Fruit fly (Drosophila melanogaster): ENCODE measurements around the gene CG15818.

Gene CG15818

dm6 chr2L:7401025-7401424 is 9.7 kb upstream of the CG15818 start, which contains the start of gene CG5171:
CG5171 (plus strand) TSS chr2L:7401335.
- no peak for TF ChIP-seq CG12605 (GFP tag; IDR thresholded peaks at IDR 0.05)
- no peak for TF ChIP-seq CG15710 (tag; optimal IDR thresholded peaks at IDR 0.05)
- no peak for TF ChIP-seq CG17806 (tag; optimal IDR thresholded peaks at IDR 0.05)
- TF ChIP-seq Pif1A (GFP tag; optimal IDR thresholded peaks at IDR 0.05): no peak
- TF ChIP-seq Ets98B (GFP tag; IDR thresholded peaks at IDR 0.05): no peak
- no peak for TF ChIP-seq CG13204 (GFP tag; optimal IDR thresholded peaks at IDR 0.05)
- no peak for TF ChIP-seq Snoo (tag; optimal IDR thresholded peaks at IDR 0.05)
- TF ChIP-seq CG34367 (tag; optimal IDR thresholded peaks at IDR 0.05): no peak
- no peak for TF ChIP-seq CG32121 (GFP tag; IDR thresholded peaks at IDR 0.05)
- no peak for TF ChIP-seq CG9948 (tag; optimal IDR thresholded peaks at IDR 0.05)
- TF ChIP-seq CG4496 (GFP tag; IDR thresholded peaks at IDR 0.05): no peak
- TF ChIP-seq Pif1B (GFP tag; optimal IDR thresholded peaks at IDR 0.05): no peak
- no peak for TF ChIP-seq D1 (tag; optimal IDR thresholded peaks at IDR 0.05)

dm6 chr2L:7401627-7402026 is 9.1 kb upstream of the CG15818 start:
- TF ChIP-seq CG8301 (tag; optimal IDR thresholded peaks at IDR 0.05) (no peak), D1 (tag; optimal IDR thresholded peaks at IDR 0.05) (no peak)

- TF ChIP-seq Pif1A (GFP tag; optimal IDR thresholded peaks at IDR 0.05): no peak
- no peak for TF ChIP-seq CG8159 (tag; optimal IDR thresholded peaks at IDR 0.05)
- TF ChIP-seq Snoo (tag; optimal IDR thresholded peaks at IDR 0.05): no peak
- no peak for TF ChIP-seq D1 (tag; optimal IDR thresholded peaks at IDR 0.05)
- TF ChIP-seq CG9948 (tag; optimal IDR thresholded peaks at IDR 0.05): no peak
- no peak for TF ChIP-seq Pif1B (GFP tag; optimal IDR thresholded peaks at IDR 0.05)
- no peak for TF ChIP-seq CG14655 (GFP tag; optimal IDR thresholded peaks at IDR 0.05)
- TF ChIP-seq CG32121 (GFP tag; IDR thresholded peaks at IDR 0.05): no peak
- no peak for TF ChIP-seq EcR (GFP tag; optimal IDR thresholded peaks at IDR 0.05)
- TF ChIP-seq CG10348 (GFP tag; IDR thresholded peaks at IDR 0.05): no peak
- no peak for TF ChIP-seq CG13204 (GFP tag; optimal IDR thresholded peaks at IDR 0.05)
- TF ChIP-seq CG34367 (tag; optimal IDR thresholded peaks at IDR 0.05): no peak
- TF ChIP-seq CG17806 (tag; optimal IDR thresholded peaks at IDR 0.05): no peak
- no peak for TF ChIP-seq fd96Ca (GFP tag; IDR thresholded peaks at IDR 0.05)
- no peak for TF ChIP-seq CG15710 (tag; optimal IDR thresholded peaks at IDR 0.05)
- TF ChIP-seq Ets98B (GFP tag; IDR thresholded peaks at IDR 0.05): no peak
- no peak for TF ChIP-seq rn (GFP tag; IDR thresholded peaks at IDR 0.05)
Observed at dm6 chr2L:7404923-7405322, 5.8 kb upstream of the CG15818 start, which contains the start of gene CG5177. CG5177 (plus strand) TSS chr2L:7405227.

- TF ChIP-seq rn (GFP tag; IDR thresholded peaks at IDR 0.05) (no peak), CG34367 (tag; optimal IDR thresholded peaks at IDR 0.05) (no peak), CG17806 (tag; optimal IDR thresholded peaks at IDR 0.05) (no peak), Snoo (tag; optimal IDR thresholded peaks at IDR 0.05) (no peak), Pif1A (GFP tag; optimal IDR thresholded peaks at IDR 0.05) (no peak), CG10348 (GFP tag; IDR thresholded peaks at IDR 0.05) (no peak), D1 (tag; optimal IDR thresholded peaks at IDR 0.05) (no peak), CG15710 (tag; optimal IDR thresholded peaks at IDR 0.05) (no peak), CG4496 (GFP tag; IDR thresholded peaks at IDR 0.05) (no peak), CG13204 (GFP tag; optimal IDR thresholded peaks at IDR 0.05) (no peak), fd96Ca (GFP tag; IDR thresholded peaks at IDR 0.05) (no peak), gl (tag; optimal IDR thresholded peaks at IDR 0.05) (no peak), CG32121 (GFP tag; IDR thresholded peaks at IDR 0.05) (no peak), CG8301 (tag; optimal IDR thresholded peaks at IDR 0.05) (no peak), EcR (GFP tag; optimal IDR thresholded peaks at IDR 0.05) (no peak), Pif1B (GFP tag; optimal IDR thresholded peaks at IDR 0.05) (no peak), CG8159 (tag; optimal IDR thresholded peaks at IDR 0.05) (no peak), Ets98B (GFP tag; IDR thresholded peaks at IDR 0.05) (no peak), CG14655 (GFP tag; optimal IDR thresholded peaks at IDR 0.05) (no peak)
Observed at dm6 chr2L:7407638-7408037, 3.1 kb upstream of the CG15818 start.

dm6 chr2L:7409007-7409406 is 1.7 kb upstream of the CG15818 start:
- 0 out of 2 replicates have a peak, but pooled peaks have one; percentile 9 for TF ChIP-seq CG32121 (GFP tag; IDR thresholded peaks at IDR 0.05)
- TF ChIP-seq CG34367 (tag; optimal IDR thresholded peaks at IDR 0.05): no peak

dm6 chr2L:7409602-7410001 is 1.1 kb upstream of the CG15818 start, which contains the start of gene CG5181:
CG5181 (minus strand) TSS chr2L:7409809.
- TF ChIP-seq CG8301 (tag; optimal IDR thresholded peaks at IDR 0.05): no peak
- TF ChIP-seq CG32121 (GFP tag; IDR thresholded peaks at IDR 0.05): no peak
- TF ChIP-seq CG9948 (tag; optimal IDR thresholded peaks at IDR 0.05): no peak
- no peak for TF ChIP-seq CG17806 (tag; optimal IDR thresholded peaks at IDR 0.05)
- no peak for TF ChIP-seq CG13204 (GFP tag; optimal IDR thresholded peaks at IDR 0.05)
- no peak for TF ChIP-seq CG8159 (tag; optimal IDR thresholded peaks at IDR 0.05)
- TF ChIP-seq CG34367 (tag; optimal IDR thresholded peaks at IDR 0.05): no peak

- TF ChIP-seq gl (tag; optimal IDR thresholded peaks at IDR 0.05) (no peak), rn (GFP tag; IDR thresholded peaks at IDR 0.05) (no peak), D1 (tag; optimal IDR thresholded peaks at IDR 0.05) (peak; percentile 15)
Observed at dm6 chr2L:7411947-7412621, 1.4 kb downstream of the CG15818 start, which contains the start of gene chm. chm (plus strand) TSS chr2L:7412417.
